Fruit fly (Drosophila melanogaster): Measurements from ENCODE around the gene CG14434.
A peak's percentile ranks its signal among the peaks of the same experiment; 100 is the strongest.

dm6 chrX:6824203-6824602, 42.8 kb downstream of the CG14434 start, which contains the start of gene nonC:
- TF ChIP-seq Crg-1 (GFP tag; optimal IDR thresholded peaks at IDR 0.05) (no peak), Mnt (GFP tag; optimal IDR thresholded peaks at IDR 0.05) (peak; percentile 21), CG7101 (tag; optimal IDR thresholded peaks at IDR 0.05) (no peak), cnc (optimal IDR thresholded peaks at IDR 0.05) (no peak), CG11617 (GFP tag; optimal IDR thresholded peaks at IDR 0.05) (no peak), kay (GFP tag; ENCODE audit: borderline replicate concordance) (no peak), ovo (GFP tag; optimal IDR thresholded peaks at IDR 0.05) (no peak), CG7045 (GFP tag; optimal IDR thresholded peaks at IDR 0.05) (no peak)

Measured in whole organism, adult.